Worm (Caenorhabditis elegans) whole organism, early embryonic: ENCODE measurements around the gene acr-24.

Experiments
- B0310.2 ChIP-seq: sonication (generic microtip); optimal IDR thresholded peaks from 2 replicates; lab custom pipeline; 2016; ENCODE audit warnings: mild to moderate bottlenecking, missing genetic modification characterization, missing compliant biosample characterization
- F13C5.2 ChIP-seq: sonication (generic microtip); optimal IDR thresholded peaks from 2 replicates; lab custom pipeline; 2017; ENCODE audit warnings: mild to moderate bottlenecking, missing genetic modification characterization, inconsistent platforms, missing compliant biosample characterization
- aly-1 ChIP-seq: sonication (generic microtip); optimal IDR thresholded peaks from 2 replicates; lab custom pipeline; 2016; ENCODE audit warnings: missing genetic modification characterization, missing compliant biosample characterization
- ama-1 ChIP-seq: fragments of 150-350 bp; optimal IDR thresholded peaks from 2 replicates; lab custom pipeline; 2014
- ceh-13 ChIP-seq: fragments of 200-800 bp; sonication (Bioruptor generic); optimal IDR thresholded peaks from 2 replicates; lab custom pipeline; 2018; ENCODE audit warnings: mild to moderate bottlenecking, missing genetic modification characterization, missing compliant biosample characterization
- ceh-36 ChIP-seq: sonication (generic microtip); optimal IDR thresholded peaks from 2 replicates; lab custom pipeline; 2016; ENCODE audit warnings: missing genetic modification characterization, inconsistent platforms, missing compliant biosample characterization
- ets-7 ChIP-seq: sonication (generic microtip); optimal IDR thresholded peaks from 2 replicates; lab custom pipeline; 2016; ENCODE audit warnings: missing genotype, missing genetic modification characterization, missing compliant biosample characterization
- flt-1 ChIP-seq: fragments of 200-800 bp; sonication (Bioruptor generic); IDR thresholded peaks from 2 replicates; pipeline ENCODE4 v1.3.6; 2022; ENCODE audit warnings: missing genetic modification characterization, missing compliant biosample characterization
- hmbx-1 ChIP-seq: sonication (generic microtip); optimal IDR thresholded peaks from 2 replicates; lab custom pipeline; 2016; ENCODE audit warnings: mild to moderate bottlenecking, missing genetic modification characterization, missing compliant biosample characterization
- hmg-4 ChIP-seq: fragments of 200-800 bp; sonication (Bioruptor generic); optimal IDR thresholded peaks from 2 replicates; lab custom pipeline; 2018; ENCODE audit warnings: mild to moderate bottlenecking, missing genetic modification characterization, missing compliant biosample characterization
- hnd-1 ChIP-seq: sonication (generic microtip); optimal IDR thresholded peaks from 2 replicates; lab custom pipeline; 2016; ENCODE audit warnings: missing genetic modification characterization, missing compliant biosample characterization
- pes-1 ChIP-seq: fragments of 200-800 bp; sonication (Bioruptor generic); IDR thresholded peaks from 2 replicates; pipeline ENCODE4 v1.3.6; 2022; ENCODE audit warnings: missing genetic modification reagents, missing genetic modification characterization, missing compliant biosample characterization
- scrt-1 ChIP-seq: fragments of 200-800 bp; sonication (Bioruptor generic); IDR thresholded peaks from 2 replicates; pipeline ENCODE4 v1.3.6; 2022; ENCODE audit warnings: missing genetic modification characterization, missing compliant biosample characterization
- sea-1 ChIP-seq: fragments of 200-800 bp; sonication (Bioruptor generic); conservative IDR thresholded peaks from 2 replicates; pipeline ENCODE4 v1.3.6; 2022; ENCODE audit warnings: missing genetic modification characterization, missing compliant biosample characterization
- tbx-11 ChIP-seq: fragments of 200-800 bp; sonication (Bioruptor generic); IDR thresholded peaks from 2 replicates; pipeline ENCODE4 v1.3.6; 2022; ENCODE audit warnings: missing genetic modification characterization, missing compliant biosample characterization
- tbx-37 ChIP-seq: fragments of 200-800 bp; sonication (Bioruptor generic); conservative IDR thresholded peaks from 2 replicates; pipeline ENCODE4 v1.3.6; 2022; ENCODE audit warnings: missing genetic modification reagents, missing genetic modification characterization, missing compliant biosample characterization
- tra-4 ChIP-seq: sonication (generic microtip); optimal IDR thresholded peaks from 2 replicates; lab custom pipeline; 2017; ENCODE audit warnings: missing genetic modification characterization, missing compliant biosample characterization

acr-24 gene

ce11 chrIV:15528826-15529225 is 31.5 kb downstream of the acr-24 start:
- TF ChIP-seq pes-1 (GFP tag; lab: Robert Waterston, UW) = 0 out of 2 replicates have a peak, but pooled peaks have one; percentile 28

- TF ChIP-seq ceh-36 (tag; lab: Kevin White, UChicago) (no peak), tbx-37 (GFP tag; lab: Robert Waterston, UW) (no peak), aly-1 (no peak), flt-1 (no peak), sea-1 (no peak), pes-1 (GFP tag; lab: Robert Waterston, UW) (no peak), tbx-11 (GFP tag; lab: Robert Waterston, UW) (no peak), hnd-1 (tag; lab: Kevin White, UChicago) (no peak), ama-1 (no peak), tra-4 (no peak), B0310.2 (tag; lab: Kevin White, UChicago) (no peak), F13C5.2 (tag; lab: Kevin White, UChicago) (no peak), hmbx-1 (tag; lab: Kevin White, UChicago) (no peak), scrt-1 (GFP tag; lab: Robert Waterston, UW) (no peak), hmg-4 (GFP tag; lab: Kevin White, UChicago) (no peak), ets-7 (tag; lab: Kevin White, UChicago) (no peak), ceh-13 (GFP tag; lab: Kevin White, UChicago) (no peak)
Observed at ce11 chrIV:15537338-15537737, 40.0 kb downstream of the acr-24 start.

- no peak for TF ChIP-seq scrt-1 (GFP tag; lab: Robert Waterston, UW)
- no peak for TF ChIP-seq ama-1
- no peak for TF ChIP-seq tbx-37 (GFP tag; lab: Robert Waterston, UW)
- no peak for TF ChIP-seq F13C5.2 (tag; lab: Kevin White, UChicago)
- TF ChIP-seq aly-1 = no peak
- no peak for TF ChIP-seq ceh-36 (tag; lab: Kevin White, UChicago)
- no peak for TF ChIP-seq ets-7 (tag; lab: Kevin White, UChicago)
- TF ChIP-seq hmg-4 (GFP tag; lab: Kevin White, UChicago) = no peak
- no peak for TF ChIP-seq hnd-1 (tag; lab: Kevin White, UChicago)
- TF ChIP-seq ceh-13 (GFP tag; lab: Kevin White, UChicago) = no peak
- no peak for TF ChIP-seq hmbx-1 (tag; lab: Kevin White, UChicago)
- no peak for TF ChIP-seq sea-1
- no peak for TF ChIP-seq flt-1
- no peak for TF ChIP-seq tra-4
- TF ChIP-seq tbx-11 (GFP tag; lab: Robert Waterston, UW) = no peak
- no peak for TF ChIP-seq pes-1 (GFP tag; lab: Robert Waterston, UW)
Observed at ce11 chrIV:15539447-15539994, 42.2 kb downstream of the acr-24 start, which contains the start of gene Y73F8A.35. Gene Y73F8A.35 (minus strand): TSS chrIV:15539944.

ce11 chrIV:15554771-15555170 is 57.4 kb downstream of the acr-24 start:
- TF ChIP-seq tbx-11 (GFP tag; lab: Robert Waterston, UW) (no peak), scrt-1 (GFP tag; lab: Robert Waterston, UW) (no peak), pes-1 (GFP tag; lab: Robert Waterston, UW) (no peak), ceh-13 (GFP tag; lab: Kevin White, UChicago) (no peak), ets-7 (tag; lab: Kevin White, UChicago) (no peak), hmg-4 (GFP tag; lab: Kevin White, UChicago) (no peak), flt-1 (no peak)

- TF ChIP-seq ama-1 (no peak), sea-1 (no peak), hmg-4 (GFP tag; lab: Kevin White, UChicago) (no peak), tbx-11 (GFP tag; lab: Robert Waterston, UW) (no peak), hmbx-1 (tag; lab: Kevin White, UChicago) (no peak), aly-1 (no peak), F13C5.2 (tag; lab: Kevin White, UChicago) (no peak), ceh-36 (tag; lab: Kevin White, UChicago) (no peak), scrt-1 (GFP tag; lab: Robert Waterston, UW) (no peak), tbx-37 (GFP tag; lab: Robert Waterston, UW) (no peak), B0310.2 (tag; lab: Kevin White, UChicago) (no peak), hnd-1 (tag; lab: Kevin White, UChicago) (no peak), tra-4 (no peak), ets-7 (tag; lab: Kevin White, UChicago) (no peak), pes-1 (GFP tag; lab: Robert Waterston, UW) (no peak), ceh-13 (GFP tag; lab: Kevin White, UChicago) (no peak), flt-1 (no peak)
Observed at ce11 chrIV:15559065-15559464, 61.7 kb downstream of the acr-24 start.
